Worm (Caenorhabditis elegans) whole organism, midembryonic: Measurements from ENCODE around the gene ifc-1.

Experiments used
- cog-1 ChIP-seq: sonication (generic microtip); optimal IDR thresholded peaks from 2 replicates; lab custom pipeline; 2016; ENCODE audit warnings: missing genetic modification characterization, missing compliant biosample characterization
- flt-1 ChIP-seq: fragments of 200-800 bp; sonication (Bioruptor generic); IDR thresholded peaks from 2 replicates; pipeline ENCODE4 v1.3.6; 2022; ENCODE audit warnings: missing genetic modification characterization, missing compliant biosample characterization
- med-1 ChIP-seq: sonication (generic microtip); optimal IDR thresholded peaks from 2 replicates; lab custom pipeline; 2017; ENCODE audit warnings: missing genetic modification characterization, mild to moderate bottlenecking, missing compliant biosample characterization, antibody characterized with exemption, missing genetic modification reagents; ENCODE audit not compliant: insufficient read depth
- ref-1 ChIP-seq: fragments of 200-800 bp; sonication (Bioruptor generic); conservative IDR thresholded peaks from 2 replicates; pipeline ENCODE4 v1.3.6; 2022; ENCODE audit warnings: missing genetic modification reagents, missing genetic modification characterization, missing compliant biosample characterization
- ztf-29 ChIP-seq: fragments of 200-800 bp; sonication (Bioruptor generic); IDR thresholded peaks from 2 replicates; pipeline ENCODE4 v1.3.6; 2022; ENCODE audit warnings: missing genetic modification reagents, missing genetic modification characterization, missing compliant biosample characterization

DNA sequence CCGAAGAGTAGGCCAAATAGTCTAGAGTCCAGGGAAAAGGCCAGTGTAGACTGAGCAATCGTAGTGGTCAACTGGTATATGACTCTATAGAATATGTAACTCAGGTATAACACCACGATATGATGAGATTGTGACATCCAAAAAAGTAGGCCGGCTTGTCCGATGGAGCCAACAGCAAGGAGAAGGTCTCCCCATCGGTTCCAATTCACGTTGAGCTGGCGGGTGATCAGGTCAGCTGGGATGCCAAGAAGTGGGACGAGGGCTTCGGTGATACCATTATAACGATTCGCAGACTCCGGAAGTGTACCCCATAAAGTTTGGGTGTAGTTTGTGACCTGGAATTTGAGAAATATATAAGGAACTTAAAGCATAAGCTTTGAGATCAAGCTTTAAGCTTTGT lies 8.2 kb upstream of the ifc-1 start:
- no peak for TF ChIP-seq ztf-29 (GFP tag; lab: Robert Waterston, UW)
- TF ChIP-seq med-1 = no peak
- TF ChIP-seq flt-1 (GFP tag; lab: Robert Waterston, UW) = no peak
- TF ChIP-seq cog-1 = no peak
- no peak for TF ChIP-seq ref-1 (GFP tag; lab: Robert Waterston, UW)
